Worm (Caenorhabditis elegans) whole organism, L4 larva: Measurements from ENCODE around the gene K02E10.7.

Experiments
- ZK546.5 ChIP-seq, 2 experiments: sonication (generic microtip); optimal IDR thresholded peaks; 2 replicates each; lab custom pipeline; 2017; ENCODE audit warnings: missing biosample characterization in 2 of 2, missing genetic modification characterization in 2 of 2
- ceh-82 ChIP-seq: sonication (generic microtip); optimal IDR thresholded peaks from 2 replicates; lab custom pipeline; 2017; ENCODE audit warnings: missing biosample characterization, missing genetic modification characterization
- dmd-9 ChIP-seq: fragments of 200-800 bp; sonication (Bioruptor generic); IDR thresholded peaks from 2 replicates; pipeline ENCODE4 v1.3.6; 2022; ENCODE audit warnings: missing genetic modification reagents, missing genetic modification characterization, missing compliant biosample characterization
- fos-1 ChIP-seq: fragments of 150-350 bp; optimal IDR thresholded peaks from 2 replicates; lab custom pipeline; 2014; ENCODE audit warnings: missing biosample characterization, missing genetic modification characterization
- lin-13 ChIP-seq: fragments of 150-350 bp; optimal IDR thresholded peaks from 2 replicates; lab custom pipeline; 2014; ENCODE audit warnings: missing biosample characterization, missing genetic modification reagents, missing genetic modification characterization
- mep-1 ChIP-seq: fragments of 150-350 bp; sonication (generic microtip); optimal IDR thresholded peaks from 3 replicates; lab custom pipeline; 2014; ENCODE audit warnings: missing biosample characterization, missing genetic modification characterization
- nhr-77 ChIP-seq: fragments of 150-350 bp; optimal IDR thresholded peaks from 2 replicates; lab custom pipeline; 2014; ENCODE audit warnings: missing biosample characterization, missing genetic modification characterization
- pha-4 ChIP-seq, 2 experiments: fragments of 150-350 bp in 1 of 2; fragments of 200-800 bp in 1 of 2; sonication (Bioruptor generic) in 1 of 2; IDR thresholded peaks in 1 of 2; optimal IDR thresholded peaks in 1 of 2; 2 replicates each; pipeline versions ENCODE4 v1.3.6 to Lab custom; 2014 to 2022; ENCODE audit warnings: missing genetic modification characterization in 2 of 2, missing genetic modification reagents in 2 of 2, missing biosample characterization in 1 of 2, missing compliant biosample characterization in 1 of 2
- php-3 ChIP-seq: fragments of 200-800 bp; sonication (Bioruptor generic); IDR thresholded peaks from 2 replicates; pipeline ENCODE4 v1.3.6; 2022; ENCODE audit warnings: missing genetic modification reagents, missing genetic modification characterization, missing compliant biosample characterization
- pqm-1 ChIP-seq: sonication (generic microtip); optimal IDR thresholded peaks from 2 replicates; lab custom pipeline; 2017; ENCODE audit warnings: missing biosample characterization, missing genetic modification characterization
- snpc-4 ChIP-seq: fragments of 150-350 bp; optimal IDR thresholded peaks from 2 replicates; lab custom pipeline; 2014; ENCODE audit warnings: missing biosample characterization, missing genetic modification characterization
- unc-130 ChIP-seq: sonication (generic microtip); optimal IDR thresholded peaks from 2 replicates; lab custom pipeline; 2016; ENCODE audit warnings: missing genetic modification reagents, missing genetic modification characterization, missing compliant biosample characterization

- TF ChIP-seq pha-4 (GFP tag; IDR thresholded peaks at IDR 0.05; lab: Robert Waterston, UW) = no peak
- no peak for TF ChIP-seq pha-4 (tag; optimal IDR thresholded peaks at IDR 0.05; lab: Kevin White, UChicago)
- TF ChIP-seq unc-130 (GFP tag; lab: Kevin White, UChicago) = no peak
- TF ChIP-seq nhr-77 (tag; lab: Kevin White, UChicago) = no peak
- TF ChIP-seq lin-13 = no peak
- TF ChIP-seq ceh-82 (tag; lab: Kevin White, UChicago) = no peak
- TF ChIP-seq php-3 (GFP tag; lab: Robert Waterston, UW) = no peak
- TF ChIP-seq dmd-9 (GFP tag; lab: Robert Waterston, UW) = no peak
- TF ChIP-seq pqm-1 (tag; lab: Kevin White, UChicago) = no peak
- TF ChIP-seq fos-1 (tag; lab: Kevin White, UChicago) = no peak
- no peak for TF ChIP-seq mep-1 (tag; lab: Kevin White, UChicago)
- no peak for TF ChIP-seq snpc-4
- no peak for TF ChIP-seq ZK546.5 (tag; optimal IDR thresholded peaks at IDR 0.05; lab: Kevin White, UChicago)
Measured at ce11 chrX:2552210-2552674, 43.9 kb upstream of the K02E10.7 start, which contains the start of gene aat-3.
